Fruit fly (Drosophila melanogaster): ENCODE measurements around the gene CG34043.

CG34043 gene

DNA sequence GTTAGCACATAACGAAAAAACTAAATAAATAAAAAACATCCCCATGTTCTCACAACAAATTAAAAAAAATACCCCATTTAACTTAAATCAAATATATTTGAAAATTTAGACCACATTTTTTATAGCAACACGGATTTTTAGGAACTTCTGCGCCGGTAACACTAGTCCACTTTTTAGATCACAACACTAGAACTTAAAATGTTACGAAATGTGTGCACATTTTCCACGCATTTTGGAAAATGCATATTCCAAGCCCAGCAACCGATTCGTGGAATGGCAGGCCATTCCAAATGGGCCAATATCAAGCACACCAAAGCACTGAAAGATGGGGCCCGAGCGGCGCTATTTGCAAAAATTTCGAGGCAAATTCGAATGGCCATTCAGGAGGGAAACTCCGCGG, 12.0 kb downstream of the CG34043 start, which contains the start of gene CG4957 (continued):
- TF ChIP-seq ken (GFP tag; IDR thresholded peaks at IDR 0.05) (no peak), CG10462 (GFP tag; optimal IDR thresholded peaks at IDR 0.05) (no peak), chinmo (GFP tag; IDR thresholded peaks at IDR 0.05; ENCODE audit: partially characterized antibody) (0 out of 4 replicates have a peak, but pooled peaks have one; percentile 25), CG2678 (tag; optimal IDR thresholded peaks at IDR 0.05) (no peak), CG17328 (GFP tag; IDR thresholded peaks at IDR 0.05) (no peak), sens (GFP tag) (peak; percentile 53), crp (GFP tag; optimal IDR thresholded peaks at IDR 0.05) (no peak), CG15073 (GFP tag; optimal IDR thresholded peaks at IDR 0.05) (no peak), stwl (tag; optimal IDR thresholded peaks at IDR 0.05) (peak; percentile 30), sob (GFP tag; IDR thresholded peaks at IDR 0.05) (no peak), CG12236 (GFP tag; optimal IDR thresholded peaks at IDR 0.05) (no peak), MBD-R2 (GFP tag; IDR thresholded peaks at IDR 0.05) (peak; percentile 52), CG4854 (GFP tag; optimal IDR thresholded peaks at IDR 0.05) (no peak), disco-r (GFP tag; optimal IDR thresholded peaks at IDR 0.05) (no peak), sqz (GFP tag; optimal IDR thresholded peaks at IDR 0.05) (no peak), E2f2 (GFP tag; IDR thresholded peaks at IDR 0.05) (peak; percentile 46), ranshi (GFP tag; IDR thresholded peaks at IDR 0.05) (no peak), Hr51 (GFP tag; optimal IDR thresholded peaks at IDR 0.05) (no peak), bcd (GFP tag; optimal IDR thresholded peaks at IDR 0.05) (no peak), Xbp1 (GFP tag; optimal IDR thresholded peaks at IDR 0.05) (no peak), CG11398 (GFP tag; optimal IDR thresholded peaks at IDR 0.05) (no peak), CG9727 (GFP tag; optimal IDR thresholded peaks at IDR 0.05) (no peak), onecut (GFP tag; IDR thresholded peaks at IDR 0.05) (no peak), Side (GFP tag; optimal IDR thresholded peaks at IDR 0.05) (no peak), CG14050 (GFP tag; IDR thresholded peaks at IDR 0.05) (no peak), CG13775 (GFP tag; optimal IDR thresholded peaks at IDR 0.05) (no peak), Atf-2 (GFP tag; optimal IDR thresholded peaks at IDR 0.05) (no peak), CG1233 (GFP tag; optimal IDR thresholded peaks at IDR 0.05) (no peak), Spps (tag; optimal IDR thresholded peaks at IDR 0.05) (no peak), CG34224 (GFP tag; IDR thresholded peaks at IDR 0.05; ENCODE audit: partially characterized antibody) (0 out of 3 replicates have a peak, but pooled peaks have one; percentile 14), jing (GFP tag; optimal IDR thresholded peaks at IDR 0.05) (no peak), tna (GFP tag; IDR thresholded peaks at IDR 0.05; ENCODE audit: partially characterized antibody) (no peak), Bgb (GFP tag; IDR thresholded peaks at IDR 0.05; ENCODE audit: partially characterized antibody) (no peak), CG17829 (tag; optimal IDR thresholded peaks at IDR 0.05) (no peak), HLH4C (GFP tag; IDR thresholded peaks at IDR 0.05; ENCODE audit: partially characterized antibody) (no peak), Kr (GFP tag; optimal IDR thresholded peaks at IDR 0.05) (no peak), Oaz (GFP tag; IDR thresholded peaks at IDR 0.05) (no peak), CG2889 (GFP tag; IDR thresholded peaks at IDR 0.05) (no peak), pzg (GFP tag; optimal IDR thresholded peaks at IDR 0.05) (peak; percentile 33), cato (GFP tag; optimal IDR thresholded peaks at IDR 0.05; ENCODE audit: borderline replicate concordance) (no peak), Ets97D (GFP tag; optimal IDR thresholded peaks at IDR 0.05) (peak; percentile 14), CG10979 (tag; optimal IDR thresholded peaks at IDR 0.05) (no peak), CG2202 (tag; optimal IDR thresholded peaks at IDR 0.05) (no peak), Adf1 (GFP tag; IDR thresholded peaks at IDR 0.05) (no peak)
